Worm (Caenorhabditis elegans) whole organism, early embryonic: ENCODE measurements around the gene nspg-11.

Experiments
- aly-1 ChIP-seq: sonication (generic microtip); optimal IDR thresholded peaks from 2 replicates; lab custom pipeline; 2016; ENCODE audit warnings: missing genetic modification characterization, missing compliant biosample characterization
- ama-1 ChIP-seq: fragments of 150-350 bp; optimal IDR thresholded peaks from 2 replicates; lab custom pipeline; 2014
- ceh-36 ChIP-seq: sonication (generic microtip); optimal IDR thresholded peaks from 2 replicates; lab custom pipeline; 2016; ENCODE audit warnings: missing genetic modification characterization, inconsistent platforms, missing compliant biosample characterization
- ets-7 ChIP-seq: sonication (generic microtip); optimal IDR thresholded peaks from 2 replicates; lab custom pipeline; 2016; ENCODE audit warnings: missing genotype, missing genetic modification characterization, missing compliant biosample characterization
- flt-1 ChIP-seq: fragments of 200-800 bp; sonication (Bioruptor generic); IDR thresholded peaks from 2 replicates; pipeline ENCODE4 v1.3.6; 2022; ENCODE audit warnings: missing genetic modification characterization, missing compliant biosample characterization
- hmg-4 ChIP-seq: fragments of 200-800 bp; sonication (Bioruptor generic); optimal IDR thresholded peaks from 2 replicates; lab custom pipeline; 2018; ENCODE audit warnings: mild to moderate bottlenecking, missing genetic modification characterization, missing compliant biosample characterization
- hnd-1 ChIP-seq: sonication (generic microtip); optimal IDR thresholded peaks from 2 replicates; lab custom pipeline; 2016; ENCODE audit warnings: missing genetic modification characterization, missing compliant biosample characterization
- scrt-1 ChIP-seq: fragments of 200-800 bp; sonication (Bioruptor generic); IDR thresholded peaks from 2 replicates; pipeline ENCODE4 v1.3.6; 2022; ENCODE audit warnings: missing genetic modification characterization, missing compliant biosample characterization
- tra-4 ChIP-seq: sonication (generic microtip); optimal IDR thresholded peaks from 2 replicates; lab custom pipeline; 2017; ENCODE audit warnings: missing genetic modification characterization, missing compliant biosample characterization

- TF ChIP-seq ama-1 (lab: Kevin White, UChicago): no peak
- no peak for TF ChIP-seq hnd-1 (tag; lab: Kevin White, UChicago)
- peak; percentile 58 for TF ChIP-seq ceh-36 (tag; lab: Kevin White, UChicago)
- peak; percentile 63 for TF ChIP-seq ets-7 (tag; lab: Kevin White, UChicago)
- no peak; the same call in 1 of the 2 replicates for TF ChIP-seq flt-1
- peak; percentile 38 for TF ChIP-seq aly-1 (tag; lab: Kevin White, UChicago)
- peak; percentile 65; the same call in 1 of the 2 replicates for TF ChIP-seq scrt-1 (GFP tag; lab: Robert Waterston, UW)
- TF ChIP-seq tra-4 (tag; lab: Kevin White, UChicago): no peak
- TF ChIP-seq hmg-4 (GFP tag; lab: Kevin White, UChicago): no peak
Measured at ce11 chrIV:9316068-9316681, 7.7 kb downstream of the nspg-11 start, which contains the start of the genes F49C12.9 and rpn-7.
